Worm (Caenorhabditis elegans): ENCODE results near the gene F49H6.12.

DNA sequence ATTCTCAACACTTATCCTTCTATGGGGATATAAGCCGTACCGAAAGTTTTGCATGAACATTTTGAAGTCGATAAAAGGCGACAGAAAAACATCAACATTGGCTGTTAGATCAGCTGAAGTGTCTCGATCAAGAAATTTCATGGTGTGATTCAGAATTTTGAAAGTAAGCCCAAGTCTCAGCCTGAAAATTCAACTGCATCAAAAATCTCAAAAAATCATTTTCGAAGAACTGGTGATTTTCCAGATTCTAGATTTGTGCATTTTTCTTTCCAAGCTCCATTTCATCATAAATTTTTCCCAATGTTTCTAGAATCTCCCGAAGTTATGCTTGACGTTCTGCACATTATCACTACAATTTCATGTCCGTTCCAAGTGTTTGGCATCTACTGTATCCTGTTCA, 43.4 kb upstream of the F49H6.12 start, which contains the start of gene srh-255:
- TF ChIP-seq dao-5 (tag; optimal IDR thresholded peaks at IDR 0.05) (no peak), W03F9.2 (tag; optimal IDR thresholded peaks at IDR 0.05) (no peak)

Measured in whole organism, L4/young adult.